Worm (Caenorhabditis elegans): ENCODE data around the gene F56C9.10.
A peak's percentile ranks its signal among the peaks of the same experiment; 100 is the strongest.

The F56C9.10 gene

DNA sequence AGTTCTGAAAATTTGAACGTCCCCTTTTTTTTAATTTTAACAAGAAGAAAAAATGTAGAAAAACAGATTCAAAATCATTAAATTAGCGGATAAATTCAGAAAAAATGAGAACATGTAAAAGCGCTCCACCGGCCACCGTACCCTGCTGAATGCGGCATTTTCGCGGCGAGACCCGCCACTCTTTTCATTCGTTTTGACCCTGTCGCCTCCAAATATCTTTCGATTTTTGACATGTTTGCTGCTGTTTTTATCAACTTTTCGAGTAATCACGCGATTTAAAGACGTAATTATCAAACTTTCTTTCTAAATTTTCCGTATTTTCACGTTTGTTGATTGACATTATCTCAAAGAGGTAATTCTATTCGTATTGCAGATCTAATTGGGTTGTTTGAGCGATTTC is 1.1 kb upstream of the F56C9.10 start, which contains the start of gene gsp-2 (continued):
- TF ChIP-seq Y53F4B.3 (GFP tag; IDR thresholded peaks at IDR 0.05) (no peak), C17E4.6 (GFP tag; IDR thresholded peaks at IDR 0.05) (no peak), Y53G8AR.9 (GFP tag; conservative IDR thresholded peaks at IDR 0.05) (0 out of 2 replicates have a peak, but pooled peaks have one; percentile 15), ztf-18 (tag; optimal IDR thresholded peaks at IDR 0.05) (peak; percentile 47), snpc-1.1 (tag; optimal IDR thresholded peaks at IDR 0.05; ENCODE audit: insufficient read depth) (peak; percentile 27), F49E8.2 (tag; optimal IDR thresholded peaks at IDR 0.05; ENCODE audit: insufficient read depth) (no peak), attf-5 (GFP tag; optimal IDR thresholded peaks at IDR 0.05) (peak; percentile 73), fkh-3 (tag; optimal IDR thresholded peaks at IDR 0.05) (no peak), bed-1 (GFP tag; IDR thresholded peaks at IDR 0.05) (no peak), ceh-40 (GFP tag; IDR thresholded peaks at IDR 0.05) (no peak), mxl-1 (tag; optimal IDR thresholded peaks at IDR 0.05) (no peak), F55B11.4 (tag; optimal IDR thresholded peaks at IDR 0.05; ENCODE audit: borderline replicate concordance, insufficient read depth) (no peak), Y95B8A.8 (GFP tag; IDR thresholded peaks at IDR 0.05) (0 out of 2 replicates have a peak, but pooled peaks have one; percentile 39), T07F8.4 (tag; optimal IDR thresholded peaks at IDR 0.05) (no peak), Y56A3A.18 (GFP tag; IDR thresholded peaks at IDR 0.05) (no peak), hsf-1 (GFP tag; IDR thresholded peaks at IDR 0.05) (no peak), madf-3 (GFP tag; IDR thresholded peaks at IDR 0.05) (0 out of 2 replicates have a peak, but pooled peaks have one; percentile 34), nfya-1 (tag; optimal IDR thresholded peaks at IDR 0.05; ENCODE audit: borderline replicate concordance, insufficient read depth) (no peak), F39B2.1 (GFP tag; IDR thresholded peaks at IDR 0.05) (no peak), F57C9.4 (tag; optimal IDR thresholded peaks at IDR 0.05) (no peak), ztf-6 (GFP tag; IDR thresholded peaks at IDR 0.05) (no peak), let-526 (GFP tag; IDR thresholded peaks at IDR 0.05) (no peak), atf-7 (tag; optimal IDR thresholded peaks at IDR 0.05) (peak; percentile 51), K11D2.4 (GFP tag; IDR thresholded peaks at IDR 0.05) (no peak), F57A8.1 (GFP tag; optimal IDR thresholded peaks at IDR 0.05) (no peak), lsl-1 (GFP tag; optimal IDR thresholded peaks at IDR 0.05) (peak; percentile 87), hlh-12 (tag; optimal IDR thresholded peaks at IDR 0.05) (no peak), hlh-26 (GFP tag; conservative IDR thresholded peaks at IDR 0.05) (no peak), lin-40 (tag; optimal IDR thresholded peaks at IDR 0.05) (peak; percentile 6), lin-26 (GFP tag; IDR thresholded peaks at IDR 0.05) (0 out of 2 replicates have a peak, but pooled peaks have one; percentile 34), ztf-26 (tag; optimal IDR thresholded peaks at IDR 0.05) (no peak), B0336.3 (GFP tag; IDR thresholded peaks at IDR 0.05) (peak; percentile 28; the same call in 1 of the 2 replicates), ccch-3 (GFP tag; optimal IDR thresholded peaks at IDR 0.05) (no peak), snpc-1.3 (tag; optimal IDR thresholded peaks at IDR 0.05; ENCODE audit: insufficient read depth) (no peak), madf-10 (tag; optimal IDR thresholded peaks at IDR 0.05) (no peak), zim-3 (tag; optimal IDR thresholded peaks at IDR 0.05) (no peak), ztf-22 (GFP tag; optimal IDR thresholded peaks at IDR 0.05) (no peak), zfh-2 (GFP tag; conservative IDR thresholded peaks at IDR 0.05) (peak; percentile 61; the same call in 1 of the 2 replicates), sptf-2 (GFP tag; optimal IDR thresholded peaks at IDR 0.05) (no peak), T26A5.8 (tag; optimal IDR thresholded peaks at IDR 0.05) (no peak), madf-8 (GFP tag; conservative IDR thresholded peaks at IDR 0.05) (0 out of 2 replicates have a peak, but pooled peaks have one; percentile 22), somi-1 (GFP tag; optimal IDR thresholded peaks at IDR 0.05) (no peak), ama-1 (optimal IDR thresholded peaks at IDR 0.05) (no peak), ama-1 (GFP tag; optimal IDR thresholded peaks at IDR 0.05) (no peak), ceh-79 (tag; optimal IDR thresholded peaks at IDR 0.05) (no peak), hrde-1 (tag; optimal IDR thresholded peaks at IDR 0.05; ENCODE audit: borderline replicate concordance) (no peak), hmg-1.2 (GFP tag; IDR thresholded peaks at IDR 0.05) (peak; percentile 47; the same call in 1 of the 2 replicates), efl-1 (GFP tag; optimal IDR thresholded peaks at IDR 0.05) (peak; percentile 67), nhr-90 (tag; optimal IDR thresholded peaks at IDR 0.05) (peak; percentile 25)

All from whole organism, young adult.